Worm (Caenorhabditis elegans): Measurements from ENCODE around the gene sdz-19.

The sdz-19 gene

DNA sequence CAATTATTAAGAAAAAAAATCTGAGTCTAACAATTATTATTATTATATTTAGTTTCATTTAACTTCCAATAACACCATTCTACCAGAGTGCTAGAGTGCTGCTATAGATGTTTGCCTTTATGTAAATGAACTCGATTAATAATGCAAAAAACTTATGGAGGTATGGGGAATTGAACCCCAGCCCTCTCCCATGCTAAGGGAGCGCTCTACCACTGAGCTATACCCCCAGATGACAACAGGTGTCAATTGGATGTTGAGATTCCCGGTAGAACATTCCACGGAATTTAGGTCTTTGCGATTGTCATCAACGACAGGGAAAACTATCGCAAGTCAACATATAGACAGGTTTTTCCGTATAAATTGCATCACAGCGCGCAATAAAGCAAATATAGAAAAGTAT, 45.1 kb downstream of the sdz-19 start (continued):
- TF ChIP-seq egl-5 (tag; optimal IDR thresholded peaks at IDR 0.05), result peak; percentile 23
- TF ChIP-seq nhr-237 (tag; optimal IDR thresholded peaks at IDR 0.05), result no peak
- TF ChIP-seq ZK546.5 (tag; optimal IDR thresholded peaks at IDR 0.05), result no peak
- TF ChIP-seq nhr-25 (tag; optimal IDR thresholded peaks at IDR 0.05), result peak; percentile 80
- peak; percentile 49 for TF ChIP-seq lsy-12 (tag; optimal IDR thresholded peaks at IDR 0.05)
- TF ChIP-seq pha-4 (tag; optimal IDR thresholded peaks at IDR 0.05), result peak; percentile 77
- peak; percentile 33 for TF ChIP-seq nhr-28 (tag; optimal IDR thresholded peaks at IDR 0.05)
- TF ChIP-seq elt-2 (tag; optimal IDR thresholded peaks at IDR 0.05), result peak; percentile 52
- TF ChIP-seq nhr-43 (tag; optimal IDR thresholded peaks at IDR 0.05; ENCODE audit: poor library complexity, severe bottlenecking), result peak; percentile 38
- no peak for TF ChIP-seq mdl-1 (tag; optimal IDR thresholded peaks at IDR 0.05)
- peak in 1 of 3 experiments; percentile 61 for TF ChIP-seq elt-3 (tag; optimal IDR thresholded peaks at IDR 0.05)

DNA sequence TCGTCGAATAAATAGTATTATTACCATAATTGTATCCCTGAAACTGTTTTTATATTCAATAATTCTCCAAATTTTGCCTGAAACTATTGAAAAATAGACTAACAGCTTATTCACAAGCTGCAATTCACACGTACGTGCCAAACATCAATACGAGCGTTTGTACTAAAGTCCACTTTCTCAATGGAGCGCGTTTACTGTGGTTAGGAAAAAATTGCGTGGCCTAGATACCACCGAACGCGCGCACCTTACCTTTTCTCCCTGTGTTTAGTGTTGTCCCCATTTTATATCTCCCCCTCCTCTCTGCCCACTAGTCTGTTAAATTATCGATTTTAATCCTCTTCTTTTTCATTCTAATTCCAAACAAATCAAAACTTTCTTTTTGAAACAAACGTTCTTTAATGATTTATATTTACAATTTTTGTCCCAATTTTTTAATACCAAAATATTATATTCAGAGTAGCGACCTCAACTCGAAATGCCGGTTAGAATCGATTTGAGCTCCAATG, 48.8 kb downstream of the sdz-19 start, which contains the start of the genes T18D3.9 and T18D3.1:
Gene T18D3.9, minus strand, starts transcription at position 168 of the 506 bp plus-strand sequence.
Gene T18D3.1, plus strand, starts transcription at position 456 of the 506 bp plus-strand sequence.
- TF ChIP-seq pqm-1 (tag; optimal IDR thresholded peaks at IDR 0.05), result peak; percentile 39
- TF ChIP-seq pha-4 (tag; optimal IDR thresholded peaks at IDR 0.05), result peak; percentile 85
- TF ChIP-seq hmg-11 (tag; optimal IDR thresholded peaks at IDR 0.05), result peak; percentile 53
- peak; percentile 67 for TF ChIP-seq nhr-25 (tag; optimal IDR thresholded peaks at IDR 0.05)
- TF ChIP-seq ceh-28 (tag; optimal IDR thresholded peaks at IDR 0.05), result peak; percentile 9
- no peak for TF ChIP-seq ama-1 (optimal IDR thresholded peaks at IDR 0.05)
- peak; percentile 41 for TF ChIP-seq nhr-43 (tag; optimal IDR thresholded peaks at IDR 0.05; ENCODE audit: poor library complexity, severe bottlenecking)
- TF ChIP-seq ceh-82 (tag; optimal IDR thresholded peaks at IDR 0.05), result no peak
- peak; percentile 58 for TF ChIP-seq lin-39 (tag; optimal IDR thresholded peaks at IDR 0.05)
- no peak for TF ChIP-seq nhr-28 (tag; optimal IDR thresholded peaks at IDR 0.05)
- TF ChIP-seq nfya-1 (tag; optimal IDR thresholded peaks at IDR 0.05; ENCODE audit: insufficient read depth), result peak; percentile 51
- peak; percentile 33 for TF ChIP-seq elt-2 (tag; optimal IDR thresholded peaks at IDR 0.05)
- TF ChIP-seq lin-15B (tag; optimal IDR thresholded peaks at IDR 0.05), result peak; percentile 60
- peak; percentile 83 for TF ChIP-seq nhr-23 (tag; optimal IDR thresholded peaks at IDR 0.05)
- no peak for TF ChIP-seq aly-2 (tag; optimal IDR thresholded peaks at IDR 0.05)
- peak; percentile 8 for TF ChIP-seq egl-5 (tag; optimal IDR thresholded peaks at IDR 0.05)

Data from whole organism, L3 larva.